Fruit fly (Drosophila melanogaster): ENCODE measurements around the gene CG18249.

Gene CG18249

DNA sequence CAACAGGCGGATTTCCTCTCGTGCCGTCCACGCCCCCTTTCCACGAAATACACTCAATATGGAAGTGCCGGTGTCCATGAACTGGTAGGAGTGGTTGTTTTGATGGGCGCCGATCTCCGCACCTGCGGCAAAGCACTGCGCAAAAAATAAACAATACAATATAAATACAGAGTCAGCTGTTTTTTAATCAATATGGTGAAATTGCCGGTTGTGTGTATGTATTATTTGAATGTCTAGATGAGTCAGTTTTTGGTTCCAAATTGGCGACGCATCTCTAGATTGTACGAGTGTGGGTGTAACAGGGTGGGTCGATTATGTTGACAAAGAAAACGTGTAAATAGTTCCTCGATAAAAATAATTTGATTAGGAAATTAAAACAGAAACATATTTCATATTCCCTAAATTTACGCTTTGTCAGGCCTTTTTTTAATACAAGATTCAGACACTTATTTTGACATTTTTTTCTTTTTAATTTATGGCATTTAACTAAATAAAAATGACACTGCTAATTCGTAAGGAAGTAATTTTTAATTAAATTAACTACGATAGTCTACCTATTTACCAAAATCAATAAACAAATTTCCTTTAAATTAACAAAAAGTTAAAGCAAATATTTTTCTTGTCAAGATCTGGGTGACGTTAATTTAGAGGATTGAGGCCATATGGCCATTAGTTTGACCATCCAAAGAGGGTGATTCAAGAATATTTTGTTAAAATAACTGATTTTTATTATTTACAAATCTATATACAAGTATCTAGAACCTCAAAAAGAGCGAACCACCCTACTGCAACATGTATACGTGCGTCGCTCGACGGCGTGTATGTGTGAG, 19.7 kb downstream of the CG18249 start (continued):
- peak; percentile 74 to 94 for TF ChIP-seq Hr51 (GFP tag; optimal IDR thresholded peaks at IDR 0.05)
- TF ChIP-seq Dip3 (GFP tag; optimal IDR thresholded peaks at IDR 0.05) = peak; percentile 68
- peak; percentile 83 for TF ChIP-seq kni (GFP tag; optimal IDR thresholded peaks at IDR 0.05)
- no peak for TF ChIP-seq CG6175 (GFP tag; IDR thresholded peaks at IDR 0.05)
- TF ChIP-seq CG17802 (tag; optimal IDR thresholded peaks at IDR 0.05) = peak; percentile 61
- peak; percentile 92 for TF ChIP-seq CG6765 (GFP tag; optimal IDR thresholded peaks at IDR 0.05)
- peak; percentile 56 for TF ChIP-seq CG4404 (GFP tag; IDR thresholded peaks at IDR 0.05)
- no peak for TF ChIP-seq cad (GFP tag; optimal IDR thresholded peaks at IDR 0.05)
- TF ChIP-seq pnt (GFP tag; optimal IDR thresholded peaks at IDR 0.05) = peak; percentile 59
- peak; percentile 48; the same call in 1 of the 2 replicates for TF ChIP-seq CG16779 (GFP tag; IDR thresholded peaks at IDR 0.05)
- TF ChIP-seq CG10366 (GFP tag; IDR thresholded peaks at IDR 0.05) = peak; percentile 56; the same call in 1 of the 2 replicates
- TF ChIP-seq pzg (GFP tag; optimal IDR thresholded peaks at IDR 0.05) = peak; percentile 17
- no peak for TF ChIP-seq CG42726 (GFP tag; IDR thresholded peaks at IDR 0.05; ENCODE audit: partially characterized antibody)
- peak; percentile 21 for TF ChIP-seq emc (GFP tag; optimal IDR thresholded peaks at IDR 0.05)
- TF ChIP-seq HLH3B (GFP tag; IDR thresholded peaks at IDR 0.05) = peak; percentile 37
- TF ChIP-seq otp (GFP tag; IDR thresholded peaks at IDR 0.05) = peak; percentile 60; the same call in 1 of the 3 replicates
- no peak for TF ChIP-seq YL-1 (GFP tag; optimal IDR thresholded peaks at IDR 0.05)
- peak; percentile 73 for TF ChIP-seq slbo (GFP tag; IDR thresholded peaks at IDR 0.05)
- TF ChIP-seq Doc3 (GFP tag; IDR thresholded peaks at IDR 0.05; ENCODE audit: partially characterized antibody) = no peak
- TF ChIP-seq CG10959 (GFP tag; IDR thresholded peaks at IDR 0.05) = peak; percentile 41; the same call in 1 of the 2 replicates
- TF ChIP-seq peb (GFP tag; IDR thresholded peaks at IDR 0.05) = peak; percentile 50; the same call in 1 of the 2 replicates
- peak; percentile 70 for TF ChIP-seq CG4820 (GFP tag; optimal IDR thresholded peaks at IDR 0.05)
- no peak for TF ChIP-seq Trl (optimal IDR thresholded peaks at IDR 0.05)
- TF ChIP-seq Trl (GFP tag; optimal IDR thresholded peaks at IDR 0.05) = peak; percentile 75
- no peak for TF ChIP-seq dan (GFP tag; IDR thresholded peaks at IDR 0.05)
- TF ChIP-seq run (tag; optimal IDR thresholded peaks at IDR 0.05) = peak; percentile 88
- TF ChIP-seq usp (GFP tag; optimal IDR thresholded peaks at IDR 0.05) = no peak
- TF ChIP-seq CG18262 (tag; optimal IDR thresholded peaks at IDR 0.05) = peak; percentile 97
- no peak for TF ChIP-seq C15 (GFP tag; IDR thresholded peaks at IDR 0.05)
- no peak for TF ChIP-seq knrl (GFP tag; IDR thresholded peaks at IDR 0.05; ENCODE audit: partially characterized antibody)
- TF ChIP-seq fd96Cb (tag; optimal IDR thresholded peaks at IDR 0.05) = peak; percentile 84
- TF ChIP-seq fu2 (GFP tag; optimal IDR thresholded peaks at IDR 0.05) = peak; percentile 72
- TF ChIP-seq wdn (GFP tag; IDR thresholded peaks at IDR 0.05) = no peak; the same call in 1 of the 2 replicates
- TF ChIP-seq croc (GFP tag; conservative IDR thresholded peaks at IDR 0.05) = peak; percentile 57
- TF ChIP-seq CG2875 (GFP tag; optimal IDR thresholded peaks at IDR 0.05) = peak; percentile 84
- TF ChIP-seq bcd (GFP tag; optimal IDR thresholded peaks at IDR 0.05) = peak; percentile 91
- TF ChIP-seq aop (GFP tag; IDR thresholded peaks at IDR 0.05) = no peak
- no peak for TF ChIP-seq fru (optimal IDR thresholded peaks at IDR 0.05)
- peak; percentile 87 for TF ChIP-seq Xbp1 (GFP tag; optimal IDR thresholded peaks at IDR 0.05)
- peak in 1 of 2 experiments; percentile 87 for TF ChIP-seq Hr78 (GFP tag; optimal IDR thresholded peaks at IDR 0.05)
- TF ChIP-seq CG10431 (GFP tag; optimal IDR thresholded peaks at IDR 0.05) = peak; percentile 83
- peak; percentile 75 for TF ChIP-seq Xrp1 (GFP tag; IDR thresholded peaks at IDR 0.05)
- peak; percentile 72 for TF ChIP-seq CG7928 (GFP tag; optimal IDR thresholded peaks at IDR 0.05)
- TF ChIP-seq zen2 (GFP tag; IDR thresholded peaks at IDR 0.05; ENCODE audit: partially characterized antibody) = no peak
- TF ChIP-seq eyg (GFP tag; optimal IDR thresholded peaks at IDR 0.05) = peak; percentile 71
- TF ChIP-seq Eip74EF (GFP tag; optimal IDR thresholded peaks at IDR 0.05) = peak in 1 of 2 experiments; percentile 96
- TF ChIP-seq Sox102F (GFP tag; optimal IDR thresholded peaks at IDR 0.05) = peak; percentile 88
- TF ChIP-seq ken (GFP tag; IDR thresholded peaks at IDR 0.05) = no peak; the same call in 2 of the 3 replicates
- peak; percentile 75 for TF ChIP-seq CG9609 (GFP tag; optimal IDR thresholded peaks at IDR 0.05)
